Worm (Caenorhabditis elegans) whole organism, L4/young adult: ENCODE data around the gene C56E10.3.

ENCODE experiments used
- dao-5 ChIP-seq: sonication (generic microtip); optimal IDR thresholded peaks from 2 replicates; lab custom pipeline; 2016; ENCODE audit warnings: missing genotype, missing genetic modification characterization, moderate library complexity, missing compliant biosample characterization
- him-1 ChIP-seq: sonication (generic microtip); optimal IDR thresholded peaks from 2 replicates; lab custom pipeline; 2016; ENCODE audit warnings: missing genotype, missing genetic modification reagents, missing genetic modification characterization, missing compliant biosample characterization

DNA sequence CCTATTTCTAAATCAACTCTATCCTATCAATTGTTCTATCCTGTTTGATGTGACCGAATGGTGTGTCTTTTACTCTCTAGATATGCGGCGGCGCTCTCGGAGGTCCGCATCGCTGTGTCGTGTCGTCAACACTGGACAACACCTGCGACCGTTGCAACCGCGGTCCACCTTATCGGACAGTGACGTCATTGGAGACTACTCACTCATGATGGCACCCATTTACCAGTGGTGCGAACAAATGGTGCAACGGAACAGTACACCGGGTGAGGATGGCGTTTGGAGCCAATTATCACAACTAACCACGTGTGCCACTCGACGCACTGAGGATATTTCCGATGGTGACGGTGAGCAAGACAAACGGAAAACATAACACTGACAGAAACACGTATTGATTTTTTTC, 20.2 kb upstream of the C56E10.3 start:
- TF ChIP-seq him-1 (tag; lab: Kevin White, UChicago) (no peak), dao-5 (tag; lab: Kevin White, UChicago) (no peak)
